Worm (Caenorhabditis elegans): ENCODE results near the gene cacn-1.
"Not testable (repeated sequence)": the region's sequence is repeated elsewhere in the genome, so short reads cannot be mapped to it uniquely, and the experiment has no call there.

ce11 chrII:14142098-14142554, at the start of gene cacn-1:
- not testable (repeated sequence) for TF ChIP-seq ztf-11 (tag; optimal IDR thresholded peaks at IDR 0.05); unc-39 (tag; optimal IDR thresholded peaks at IDR 0.05); ceh-9 (tag; optimal IDR thresholded peaks at IDR 0.05); jun-1 (tag; optimal IDR thresholded peaks at IDR 0.05); unc-62 (GFP tag; optimal IDR thresholded peaks at IDR 0.05); ama-1 (optimal IDR thresholded peaks at IDR 0.05); mdl-1 (tag; optimal IDR thresholded peaks at IDR 0.05); fos-1 (tag; optimal IDR thresholded peaks at IDR 0.05); lin-39 (tag; optimal IDR thresholded peaks at IDR 0.05); pqm-1 (tag; optimal IDR thresholded peaks at IDR 0.05); zag-1 (tag; optimal IDR thresholded peaks at IDR 0.05); nhr-28 (tag; optimal IDR thresholded peaks at IDR 0.05)
- peak; percentile 0 for TF ChIP-seq tbx-2 (tag; optimal IDR thresholded peaks at IDR 0.05)

Measured in whole organism, L3 larva.